Fruit fly (Drosophila melanogaster): Measurements from ENCODE around the gene Lar.

Gene Lar

DNA sequence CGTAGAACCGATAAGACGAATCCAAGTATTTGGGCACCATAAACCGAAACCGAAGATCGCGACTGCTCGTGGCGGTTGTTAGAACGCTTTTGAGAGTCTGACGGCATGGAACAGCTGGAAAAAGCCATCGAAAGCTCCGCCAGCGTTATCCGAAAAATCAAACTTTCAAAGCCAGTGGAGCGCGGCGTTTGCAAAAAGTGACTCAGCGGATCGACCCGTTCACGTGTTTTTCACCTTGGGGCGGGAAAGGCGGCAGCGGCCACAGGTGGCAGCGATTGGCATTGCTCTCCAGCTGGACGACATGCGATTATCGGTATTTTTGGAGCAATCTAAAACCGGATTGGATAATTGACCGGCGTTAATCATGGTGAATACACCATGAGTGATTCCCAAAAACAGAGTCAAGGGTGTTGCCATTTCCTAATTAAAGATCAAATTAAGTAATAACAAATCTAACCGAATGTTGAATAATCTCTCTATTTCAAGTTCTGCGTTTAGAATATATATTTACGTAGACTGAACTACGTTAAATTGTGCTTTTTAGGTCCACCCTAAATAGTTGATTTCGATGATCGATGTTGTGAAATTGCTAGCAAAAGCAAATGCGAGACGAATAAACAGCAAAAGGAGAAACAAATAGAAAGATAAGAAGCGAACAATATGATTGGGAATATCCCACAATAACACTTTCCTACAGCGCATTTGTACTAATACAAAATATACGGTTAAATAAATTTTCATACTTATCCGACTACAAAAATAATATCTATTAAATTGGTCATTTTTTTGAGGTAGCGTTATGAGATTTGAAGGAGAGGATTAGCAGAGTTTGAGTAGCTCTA is 39.3 kb upstream of the Lar start, which contains the start of gene CG10337 (continued):
- TF ChIP-seq ato (GFP tag; IDR thresholded peaks at IDR 0.05; ENCODE audit: partially characterized antibody) (no peak), CG8281 (tag; optimal IDR thresholded peaks at IDR 0.05) (no peak), E2f1 (GFP tag; IDR thresholded peaks at IDR 0.05) (no peak), rib (GFP tag; IDR thresholded peaks at IDR 0.05) (peak; percentile 83), Meics (GFP tag; optimal IDR thresholded peaks at IDR 0.05) (peak; percentile 77), CG12104 (GFP tag; optimal IDR thresholded peaks at IDR 0.05) (peak; percentile 7), CG1529 (GFP tag; optimal IDR thresholded peaks at IDR 0.05) (no peak), Gsc (GFP tag; IDR thresholded peaks at IDR 0.05) (no peak), Doc2 (GFP tag; IDR thresholded peaks at IDR 0.05) (no peak), lov (optimal IDR thresholded peaks at IDR 0.05) (no peak), lov (GFP tag; IDR thresholded peaks at IDR 0.05) (no peak), CG7357 (GFP tag; IDR thresholded peaks at IDR 0.05) (no peak), Eip74EF (GFP tag; optimal IDR thresholded peaks at IDR 0.05) (peak in 1 of 2 experiments; percentile 27), Neu2 (GFP tag; optimal IDR thresholded peaks at IDR 0.05; ENCODE audit: borderline replicate concordance) (no peak), Awh (GFP tag; IDR thresholded peaks at IDR 0.05) (no peak), croc (GFP tag; conservative IDR thresholded peaks at IDR 0.05) (no peak), CG9797 (GFP tag; optimal IDR thresholded peaks at IDR 0.05) (no peak), CG14667 (GFP tag; IDR thresholded peaks at IDR 0.05) (peak; percentile 34; the same call in 1 of the 2 replicates), CG12391 (tag; optimal IDR thresholded peaks at IDR 0.05) (peak; percentile 54), CG13894 (tag; optimal IDR thresholded peaks at IDR 0.05) (peak; percentile 39), CG10321 (GFP tag; IDR thresholded peaks at IDR 0.05) (no peak), ATbp (GFP tag; optimal IDR thresholded peaks at IDR 0.05) (peak; percentile 29), vvl (GFP tag; IDR thresholded peaks at IDR 0.05) (peak; percentile 53; the same call in 1 of the 2 replicates), CG6175 (GFP tag; IDR thresholded peaks at IDR 0.05) (peak; percentile 39; the same call in 1 of the 3 replicates), CG31388 (GFP tag; optimal IDR thresholded peaks at IDR 0.05) (no peak), phol (tag; optimal IDR thresholded peaks at IDR 0.05) (peak; percentile 29), Bdp1 (GFP tag; optimal IDR thresholded peaks at IDR 0.05) (peak; percentile 21), CG2712 (tag; optimal IDR thresholded peaks at IDR 0.05) (peak; percentile 28), amos (GFP tag; IDR thresholded peaks at IDR 0.05; ENCODE audit: partially characterized antibody) (no peak), vnd (GFP tag; IDR thresholded peaks at IDR 0.05; ENCODE audit: partially characterized antibody) (no peak), row (GFP tag; IDR thresholded peaks at IDR 0.05) (peak; percentile 60; the same call in 2 of the 3 replicates), NC2α (GFP tag; optimal IDR thresholded peaks at IDR 0.05) (no peak), fu2 (GFP tag; optimal IDR thresholded peaks at IDR 0.05) (no peak), Nf-YC (tag; optimal IDR thresholded peaks at IDR 0.05) (peak; percentile 28), zfh1 (GFP tag; IDR thresholded peaks at IDR 0.05) (no peak), Lim3 (GFP tag; IDR thresholded peaks at IDR 0.05) (no peak), CG2120 (GFP tag; optimal IDR thresholded peaks at IDR 0.05) (peak; percentile 70), CG2875 (GFP tag; optimal IDR thresholded peaks at IDR 0.05) (peak; percentile 22), CG14860 (GFP tag; IDR thresholded peaks at IDR 0.05; ENCODE audit: partially characterized antibody) (no peak), Dip2 (GFP tag; IDR thresholded peaks at IDR 0.05) (no peak), CG14710 (tag; optimal IDR thresholded peaks at IDR 0.05) (peak; percentile 25), CG33213 (GFP tag; optimal IDR thresholded peaks at IDR 0.05) (no peak), Fer1 (GFP tag; optimal IDR thresholded peaks at IDR 0.05) (peak; percentile 78), CG2129 (GFP tag; IDR thresholded peaks at IDR 0.05; ENCODE audit: partially characterized antibody) (no peak), zfh2 (GFP tag; optimal IDR thresholded peaks at IDR 0.05) (no peak), sob (GFP tag; IDR thresholded peaks at IDR 0.05) (0 out of 2 replicates have a peak, but pooled peaks have one; percentile 32), Adf1 (GFP tag; IDR thresholded peaks at IDR 0.05) (0 out of 2 replicates have a peak, but pooled peaks have one; percentile 6), Sin3A (optimal IDR thresholded peaks at IDR 0.05) (no peak), luna (GFP tag; optimal IDR thresholded peaks at IDR 0.05) (no peak)

Data from whole organism, embryonic.